Worm (Caenorhabditis elegans): ENCODE data around the gene Y66D12A.11.

DNA sequence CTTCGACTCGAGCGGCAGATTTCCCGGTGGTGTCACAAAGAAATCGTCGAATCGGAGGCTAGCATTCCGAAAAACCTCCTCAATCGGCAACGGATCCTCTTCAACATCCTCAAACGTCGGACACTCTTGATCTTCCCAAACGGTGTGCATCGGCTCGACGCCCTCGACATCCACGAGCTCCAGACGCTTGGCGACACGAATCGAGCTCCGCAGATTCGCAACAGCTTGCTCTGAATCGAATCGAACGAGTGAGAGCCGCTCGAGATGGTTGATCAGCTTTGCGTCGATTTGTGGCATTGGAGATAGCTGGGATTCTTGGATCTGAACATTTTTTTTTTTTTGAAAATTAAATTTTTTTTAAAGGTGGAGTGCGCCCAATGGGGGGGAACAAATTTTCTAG is 16.1 kb downstream of the Y66D12A.11 start:
- TF ChIP-seq ama-1 (optimal IDR thresholded peaks at IDR 0.05): no peak
- no peak for TF ChIP-seq aly-1 (tag; optimal IDR thresholded peaks at IDR 0.05)
- TF ChIP-seq B0310.2 (tag; optimal IDR thresholded peaks at IDR 0.05): no peak
- no peak for TF ChIP-seq hmbx-1 (tag; optimal IDR thresholded peaks at IDR 0.05)
- TF ChIP-seq hmg-4 (GFP tag; optimal IDR thresholded peaks at IDR 0.05): no peak
- no peak for TF ChIP-seq ceh-13 (GFP tag; optimal IDR thresholded peaks at IDR 0.05)
- TF ChIP-seq tbx-11 (GFP tag; IDR thresholded peaks at IDR 0.05): no peak
- TF ChIP-seq flt-1 (GFP tag; IDR thresholded peaks at IDR 0.05): no peak
- no peak for TF ChIP-seq scrt-1 (GFP tag; IDR thresholded peaks at IDR 0.05)

Measured in whole organism, early embryonic.